Worm (Caenorhabditis elegans): ENCODE measurements around the gene R02E4.3.

- TF ChIP-seq klf-2 (GFP tag; conservative IDR thresholded peaks at IDR 0.05), result no peak
- TF ChIP-seq T22C8.4 (GFP tag; IDR thresholded peaks at IDR 0.05), result no peak
- TF ChIP-seq flt-1 (GFP tag; IDR thresholded peaks at IDR 0.05), result no peak
- no peak for TF ChIP-seq ref-1 (GFP tag; conservative IDR thresholded peaks at IDR 0.05)
- TF ChIP-seq tab-1 (GFP tag; IDR thresholded peaks at IDR 0.05), result no peak
- TF ChIP-seq ztf-23 (GFP tag; IDR thresholded peaks at IDR 0.05), result no peak
- TF ChIP-seq cog-1 (tag; optimal IDR thresholded peaks at IDR 0.05), result no peak
Observed at ce11 chrX:4136547-4137311, 34.8 kb upstream of the R02E4.3 start.
